Worm (Caenorhabditis elegans): Measurements from ENCODE around the gene mdf-2.

Gene mdf-2

DNA sequence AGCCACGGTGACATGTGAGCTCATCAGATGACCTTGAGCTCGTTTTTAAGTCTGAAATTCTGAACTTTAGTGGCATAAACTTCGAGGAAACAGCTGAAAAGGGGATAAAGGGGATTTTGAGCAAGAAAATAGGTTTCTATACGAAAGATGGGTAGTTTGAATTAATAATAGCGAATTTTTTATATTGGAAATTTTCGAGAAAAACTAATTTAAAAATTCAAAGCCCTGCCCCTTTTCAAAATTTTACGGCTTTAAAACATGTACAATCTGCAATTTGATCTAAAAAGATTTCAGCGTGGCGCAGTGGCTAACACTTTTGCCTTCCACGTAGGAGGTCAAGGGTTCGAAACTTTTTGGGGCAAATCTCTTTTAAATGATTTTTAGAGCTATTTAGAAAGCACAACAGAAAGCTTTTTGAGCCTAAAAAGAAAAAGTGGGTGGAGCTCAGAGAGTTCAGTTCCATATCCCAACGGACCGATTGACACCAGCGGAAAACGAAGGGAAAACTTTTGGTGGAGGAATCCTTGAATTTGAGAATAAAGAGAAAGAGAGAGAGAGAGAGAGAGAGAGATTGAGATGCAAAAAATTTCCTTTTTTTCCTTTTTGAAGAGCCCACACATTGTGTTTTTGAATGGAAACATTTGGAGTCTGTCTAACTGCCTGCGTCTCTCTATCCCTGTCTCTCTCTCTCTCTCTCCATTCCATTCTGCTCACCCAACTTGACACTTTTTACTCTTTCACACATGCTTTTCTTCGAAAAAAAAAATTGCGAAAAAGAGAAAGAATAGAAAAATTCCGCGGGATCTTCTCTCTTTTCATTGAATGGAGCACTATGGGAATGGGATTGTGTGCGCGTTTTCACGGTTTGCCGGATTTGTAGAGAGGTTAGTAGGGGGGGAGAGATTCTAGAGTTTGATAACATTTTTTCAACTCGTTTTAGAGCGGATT is 23.3 kb upstream of the mdf-2 start, which contains the start of gene Y69A2AR.31 (continued):
- TF ChIP-seq spr-1 (tag; optimal IDR thresholded peaks at IDR 0.05) (peak; percentile 6), unc-39 (tag; optimal IDR thresholded peaks at IDR 0.05) (no peak), daf-19 (GFP tag; conservative IDR thresholded peaks at IDR 0.05) (0 out of 2 replicates have a peak, but pooled peaks have one; percentile 44), pha-4 (GFP tag; IDR thresholded peaks at IDR 0.05) (peak; percentile 79; the same call in 1 of the 2 replicates), pha-4 (tag; optimal IDR thresholded peaks at IDR 0.05) (no peak), ama-1 (optimal IDR thresholded peaks at IDR 0.05) (no peak), gei-8 (GFP tag; optimal IDR thresholded peaks at IDR 0.05) (no peak), zag-1 (tag; optimal IDR thresholded peaks at IDR 0.05) (no peak), php-3 (GFP tag; IDR thresholded peaks at IDR 0.05) (0 out of 2 replicates have a peak, but pooled peaks have one; percentile 42), unc-62 (GFP tag; optimal IDR thresholded peaks at IDR 0.05 in 1 of 2) (peak in 1 of 2 experiments; percentile 47), unc-62 (tag; optimal IDR thresholded peaks at IDR 0.05) (no peak)

- TF ChIP-seq zip-11 (GFP tag; IDR thresholded peaks at IDR 0.05) (no peak), nhr-42 (GFP tag; IDR thresholded peaks at IDR 0.05) (no peak), egl-43 (GFP tag; IDR thresholded peaks at IDR 0.05) (no peak), nhr-111 (GFP tag; optimal IDR thresholded peaks at IDR 0.05) (peak; percentile 4), saeg-2 (GFP tag; IDR thresholded peaks at IDR 0.05) (no peak), mxl-2 (GFP tag; conservative IDR thresholded peaks at IDR 0.05) (no peak), dmd-8 (GFP tag; IDR thresholded peaks at IDR 0.05) (peak; percentile 41; the same call in 1 of the 2 replicates), F26F4.8 (GFP tag; conservative IDR thresholded peaks at IDR 0.05) (0 out of 2 replicates have a peak, but pooled peaks have one; percentile 53), nhr-237 (tag; optimal IDR thresholded peaks at IDR 0.05) (no peak), attf-4 (tag; optimal IDR thresholded peaks at IDR 0.05) (no peak), tra-1 (GFP tag; IDR thresholded peaks at IDR 0.05) (no peak), pha-4 (GFP tag; IDR thresholded peaks at IDR 0.05) (peak; percentile 72; the same call in 1 of the 2 replicates), pha-4 (tag; optimal IDR thresholded peaks at IDR 0.05) (no peak), vab-7 (GFP tag; IDR thresholded peaks at IDR 0.05) (peak; percentile 54), lim-7 (GFP tag; IDR thresholded peaks at IDR 0.05) (peak; percentile 34; the same call in 1 of the 2 replicates), T26A8.4 (GFP tag; IDR thresholded peaks at IDR 0.05) (no peak), dve-1 (tag; optimal IDR thresholded peaks at IDR 0.05; ENCODE audit: insufficient read depth) (no peak), ztf-7 (tag; optimal IDR thresholded peaks at IDR 0.05) (no peak), unc-130 (GFP tag; optimal IDR thresholded peaks at IDR 0.05) (peak; percentile 13), lin-38 (GFP tag; IDR thresholded peaks at IDR 0.05) (peak; percentile 74), F49E8.2 (tag; optimal IDR thresholded peaks at IDR 0.05; ENCODE audit: borderline replicate concordance) (no peak), spr-1 (tag; optimal IDR thresholded peaks at IDR 0.05) (peak; percentile 16), hlh-11 (tag; optimal IDR thresholded peaks at IDR 0.05) (no peak), D1046.2 (GFP tag; IDR thresholded peaks at IDR 0.05) (0 out of 2 replicates have a peak, but pooled peaks have one; percentile 21), nhr-41 (GFP tag; IDR thresholded peaks at IDR 0.05) (no peak), ceh-28 (tag; optimal IDR thresholded peaks at IDR 0.05) (no peak), T20F7.1 (GFP tag; optimal IDR thresholded peaks at IDR 0.05) (no peak), set-16 (GFP tag; IDR thresholded peaks at IDR 0.05) (no peak), egl-27 (tag; optimal IDR thresholded peaks at IDR 0.05) (no peak), madf-5 (GFP tag; IDR thresholded peaks at IDR 0.05) (peak in 1 of 2 experiments; percentile 53; a peak in 1 of 4 replicates), unc-39 (tag; optimal IDR thresholded peaks at IDR 0.05) (no peak), lir-3 (tag; optimal IDR thresholded peaks at IDR 0.05) (no peak), nhr-10 (tag; optimal IDR thresholded peaks at IDR 0.05) (no peak), gei-8 (GFP tag; optimal IDR thresholded peaks at IDR 0.05) (peak; percentile 18), cey-2 (tag; optimal IDR thresholded peaks at IDR 0.05; ENCODE audit: borderline replicate concordance, insufficient read depth) (no peak), tag-97 (GFP tag; IDR thresholded peaks at IDR 0.05) (no peak), dmd-6 (GFP tag; IDR thresholded peaks at IDR 0.05) (no peak), dmd-9 (GFP tag; IDR thresholded peaks at IDR 0.05) (no peak), daf-16 (GFP tag; optimal IDR thresholded peaks at IDR 0.05) (peak in 1 of 2 experiments; percentile 51), daf-16 (tag; optimal IDR thresholded peaks at IDR 0.05) (no peak), unc-62 (GFP tag; optimal IDR thresholded peaks at IDR 0.05 in 1 of 2) (no peak), unc-62 (tag; optimal IDR thresholded peaks at IDR 0.05) (no peak)
Observed at ce11 chrIV:2658733-2659132, 17.8 kb upstream of the mdf-2 start.
